Fruit fly (Drosophila melanogaster) whole organism, embryonic: ENCODE data around the gene CG17187.

Source experiments
- CG10209 ChIP-seq: fragments of 200-800 bp; sonication (Bioruptor generic); optimal IDR thresholded peaks from 3 replicates; lab custom pipeline; 2017; ENCODE audit warnings: missing biosample characterization, mild to moderate bottlenecking, missing genetic modification characterization, missing genetic modification reagents
- CG10321 ChIP-seq: fragments of 200-800 bp; sonication (Bioruptor generic); IDR thresholded peaks from 2 replicates; pipeline ENCODE4 v1.3.6; 2022; ENCODE audit warnings: missing biosample characterization, missing genetic modification characterization
- CG10462 ChIP-seq: fragments of 200-800 bp; sonication (Bioruptor generic); optimal IDR thresholded peaks from 2 replicates; lab custom pipeline; 2016; ENCODE audit warnings: missing biosample characterization, missing genetic modification characterization
- CG10959 ChIP-seq: fragments of 200-800 bp; sonication (Bioruptor generic); IDR thresholded peaks from 2 replicates; pipeline ENCODE4 v1.3.6; 2022; ENCODE audit warnings: missing biosample characterization, missing genetic modification characterization
- CG11695 ChIP-seq: fragments of 200-800 bp; sonication (Bioruptor generic); IDR thresholded peaks from 3 replicates; pipeline ENCODE4 v1.3.6; 2022; ENCODE audit warnings: missing biosample characterization, missing genetic modification characterization
- CG12299 ChIP-seq: fragments of 200-800 bp; sonication (Bioruptor generic); optimal IDR thresholded peaks from 2 replicates; lab custom pipeline; 2018; ENCODE audit warnings: missing biosample characterization, mild to moderate bottlenecking, missing genetic modification characterization
- CG12744 ChIP-seq: fragments of 200-800 bp; sonication (Bioruptor generic); optimal IDR thresholded peaks from 2 replicates; lab custom pipeline; 2016; ENCODE audit warnings: missing biosample characterization, missing genetic modification characterization
- CG12769 ChIP-seq: fragments of 200-800 bp; sonication (Bioruptor generic); optimal IDR thresholded peaks from 2 replicates; lab custom pipeline; 2019; ENCODE audit warnings: missing biosample characterization, mild to moderate bottlenecking, missing genetic modification characterization, moderate library complexity
- CG13123 ChIP-seq: fragments of 200-800 bp; sonication (Bioruptor generic); optimal IDR thresholded peaks from 2 replicates; lab custom pipeline; 2016; ENCODE audit warnings: missing biosample characterization, missing genetic modification characterization
- CG14050 ChIP-seq: fragments of 200-800 bp; sonication (Bioruptor generic); IDR thresholded peaks from 3 replicates; pipeline ENCODE4 v1.3.6; 2022; ENCODE audit warnings: missing biosample characterization, missing genetic modification characterization
- CG14441 ChIP-seq: fragments of 200-800 bp; sonication (Bioruptor generic); IDR thresholded peaks from 2 replicates; pipeline ENCODE4 v1.3.6; 2022; ENCODE audit warnings: missing biosample characterization, missing genetic modification characterization
- CG14860 ChIP-seq: fragments of 200-800 bp; sonication (Bioruptor generic); IDR thresholded peaks from 3 replicates; pipeline ENCODE4 v1.3.6; 2022; ENCODE audit warnings: missing biosample characterization, missing genetic modification characterization; ENCODE audit not compliant: partially characterized antibody
- CG17802 ChIP-seq: fragments of 200-800 bp; sonication (Bioruptor generic); optimal IDR thresholded peaks from 2 replicates; lab custom pipeline; 2018; ENCODE audit warnings: missing biosample characterization, mild to moderate bottlenecking, missing genetic modification characterization, moderate library complexity
- CG18599 ChIP-seq: fragments of 200-800 bp; sonication (Bioruptor generic); optimal IDR thresholded peaks from 3 replicates; lab custom pipeline; 2017; ENCODE audit warnings: missing biosample characterization, missing genetic modification characterization, mild to moderate bottlenecking, moderate library complexity, missing genetic modification reagents
- CG2678 ChIP-seq: fragments of 200-800 bp; sonication (Bioruptor generic); optimal IDR thresholded peaks from 3 replicates; lab custom pipeline; 2019; ENCODE audit warnings: missing biosample characterization, mild to moderate bottlenecking, missing genetic modification characterization, moderate library complexity
- CG2712 ChIP-seq: fragments of 200-800 bp; optimal IDR thresholded peaks from 3 replicates; lab custom pipeline; 2019; ENCODE audit warnings: missing biosample characterization, mild to moderate bottlenecking, missing genetic modification characterization, moderate library complexity
- CG3065 ChIP-seq: fragments of 200-800 bp; sonication (Bioruptor generic); optimal IDR thresholded peaks from 2 replicates; lab custom pipeline; 2016; ENCODE audit warnings: missing biosample characterization, missing genetic modification characterization
- CG3281 ChIP-seq: fragments of 200-800 bp; sonication (Bioruptor generic); optimal IDR thresholded peaks from 3 replicates; lab custom pipeline; 2017; ENCODE audit warnings: missing biosample characterization, mild to moderate bottlenecking, missing genetic modification characterization
- CG6683 ChIP-seq: fragments of 200-800 bp; sonication (Bioruptor generic); optimal IDR thresholded peaks from 2 replicates; lab custom pipeline; 2017; ENCODE audit warnings: missing biosample characterization, mild to moderate bottlenecking, missing genetic modification characterization, missing genetic modification reagents
- CG6813 ChIP-seq: fragments of 200-800 bp; sonication (Bioruptor generic); optimal IDR thresholded peaks from 2 replicates; lab custom pipeline; 2017; ENCODE audit warnings: missing biosample characterization, missing genetic modification characterization, mild to moderate bottlenecking, moderate library complexity, missing genetic modification reagents
- CG7928 ChIP-seq: fragments of 200-800 bp; sonication (Bioruptor generic); optimal IDR thresholded peaks from 2 replicates; lab custom pipeline; 2017; ENCODE audit warnings: missing biosample characterization, mild to moderate bottlenecking, missing genetic modification characterization
- CG7963 ChIP-seq: fragments of 200-800 bp; sonication (Bioruptor generic); IDR thresholded peaks from 3 replicates; pipeline ENCODE4 v1.3.6; 2022; ENCODE audit warnings: missing biosample characterization, missing genetic modification characterization; ENCODE audit not compliant: partially characterized antibody
- CG8359 ChIP-seq: fragments of 200-800 bp; sonication (Bioruptor generic); optimal IDR thresholded peaks from 2 replicates; lab custom pipeline; 2017; ENCODE audit warnings: missing biosample characterization, mild to moderate bottlenecking, missing genetic modification characterization, borderline replicate concordance
- CG9817 ChIP-seq: fragments of 200-800 bp; sonication (Bioruptor generic); optimal IDR thresholded peaks from 2 replicates; lab custom pipeline; 2018; ENCODE audit warnings: missing biosample characterization, mild to moderate bottlenecking, missing genetic modification characterization, moderate library complexity
- Dad ChIP-seq: fragments of 200-800 bp; sonication (Bioruptor generic); optimal IDR thresholded peaks from 3 replicates; lab custom pipeline; 2016; ENCODE audit warnings: missing biosample characterization, missing genetic modification characterization
- Dref ChIP-seq: fragments of 200-800 bp; sonication (Bioruptor generic); IDR thresholded peaks from 2 replicates; pipeline ENCODE4 v1.3.6; 2022; ENCODE audit warnings: missing biosample characterization, missing genetic modification characterization
- HLH3B ChIP-seq: fragments of 200-800 bp; sonication (Bioruptor generic); IDR thresholded peaks from 2 replicates; pipeline ENCODE4 v1.3.6; 2022; ENCODE audit warnings: missing biosample characterization, missing genetic modification characterization
- HmgZ ChIP-seq: fragments of 200-800 bp; sonication (Bioruptor generic); optimal IDR thresholded peaks from 2 replicates; lab custom pipeline; 2018; ENCODE audit warnings: missing biosample characterization, mild to moderate bottlenecking, missing genetic modification characterization
- Meics ChIP-seq: fragments of 200-800 bp; sonication (Bioruptor generic); optimal IDR thresholded peaks from 2 replicates; lab custom pipeline; 2017; ENCODE audit warnings: missing biosample characterization, mild to moderate bottlenecking, missing genetic modification characterization
- Sry-β ChIP-seq: fragments of 200-800 bp; sonication (Bioruptor generic); optimal IDR thresholded peaks from 2 replicates; lab custom pipeline; 2018; ENCODE audit warnings: missing biosample characterization, mild to moderate bottlenecking, missing genetic modification characterization, moderate library complexity
- TFAM ChIP-seq: fragments of 200-800 bp; sonication (Bioruptor generic); optimal IDR thresholded peaks from 2 replicates; lab custom pipeline; 2017; ENCODE audit warnings: missing biosample characterization, missing genetic modification characterization, inconsistent platforms
- ac ChIP-seq: fragments of 200-800 bp; sonication (Bioruptor generic); optimal IDR thresholded peaks from 3 replicates; lab custom pipeline; 2017; ENCODE audit warnings: missing biosample characterization, mild to moderate bottlenecking, missing genetic modification characterization
- ase ChIP-seq: fragments of 200-800 bp; sonication (Bioruptor generic); IDR thresholded peaks from 3 replicates; pipeline ENCODE4 v1.3.6; 2022; ENCODE audit warnings: missing biosample characterization, missing genetic modification characterization
- bigmax ChIP-seq: fragments of 200-800 bp; sonication (Bioruptor generic); optimal IDR thresholded peaks from 2 replicates; lab custom pipeline; 2018; ENCODE audit warnings: missing biosample characterization, mild to moderate bottlenecking, missing genetic modification characterization
- cad ChIP-seq: fragments of >200 bp; optimal IDR thresholded peaks from 2 replicates; lab custom pipeline; 2017; ENCODE audit warnings: missing biosample characterization, missing genetic modification characterization
- cg ChIP-seq: fragments of 200-800 bp; sonication (Bioruptor generic); optimal IDR thresholded peaks from 3 replicates; lab custom pipeline; 2019; ENCODE audit warnings: missing biosample characterization, mild to moderate bottlenecking, missing genetic modification characterization, moderate library complexity
- chif ChIP-seq, 2 experiments: fragments of 200-800 bp; sonication (Bioruptor generic); optimal IDR thresholded peaks; 3 replicates each; lab custom pipeline; 2016; ENCODE audit warnings: missing biosample characterization in 2 of 2, missing genetic modification characterization in 2 of 2
- crp ChIP-seq, 2 experiments: fragments of 200-800 bp; sonication (Bioruptor generic); optimal IDR thresholded peaks; 2 replicates in 1 of 2; 3 replicates in 1 of 2; lab custom pipeline; 2017; ENCODE audit warnings: missing biosample characterization in 2 of 2, missing genetic modification characterization in 2 of 2, mild to moderate bottlenecking in 1 of 2, moderate library complexity in 1 of 2
- eve ChIP-seq, 2 experiments: fragments of >200 bp; optimal IDR thresholded peaks; 2 replicates each; lab custom pipeline; 2017; ENCODE audit warnings: missing biosample characterization in 2 of 2, missing genetic modification characterization in 2 of 2
- fd64A ChIP-seq: fragments of 200-800 bp; sonication (Bioruptor generic); optimal IDR thresholded peaks from 3 replicates; lab custom pipeline; 2018; ENCODE audit warnings: missing biosample characterization, mild to moderate bottlenecking, missing genetic modification characterization
- grn ChIP-seq: fragments of 200-800 bp; sonication (Bioruptor generic); optimal IDR thresholded peaks from 3 replicates; lab custom pipeline; 2017; ENCODE audit warnings: missing biosample characterization, missing genetic modification characterization
- gt ChIP-seq: fragments of 200-800 bp; sonication (Bioruptor generic); IDR thresholded peaks from 2 replicates; pipeline ENCODE4 v1.3.6; 2022; ENCODE audit warnings: missing biosample characterization, missing genetic modification characterization
- inv ChIP-seq: fragments of 200-800 bp; sonication (Bioruptor generic); IDR thresholded peaks from 2 replicates; pipeline ENCODE4 v1.3.6; 2022; ENCODE audit warnings: missing biosample characterization, missing genetic modification characterization; ENCODE audit not compliant: partially characterized antibody
- onecut ChIP-seq: fragments of 200-800 bp; sonication (Bioruptor generic); IDR thresholded peaks from 2 replicates; pipeline ENCODE4 v1.3.6; 2022; ENCODE audit warnings: missing biosample characterization, missing genetic modification characterization
- sim ChIP-seq: fragments of 200-800 bp; sonication (Bioruptor generic); IDR thresholded peaks from 2 replicates; pipeline ENCODE4 v1.3.6; 2022; ENCODE audit warnings: missing biosample characterization, missing genetic modification characterization
- tap ChIP-seq: fragments of 200-800 bp; optimal IDR thresholded peaks from 3 replicates; lab custom pipeline; 2019; ENCODE audit warnings: missing biosample characterization, mild to moderate bottlenecking, missing genetic modification characterization, moderate library complexity
- tna ChIP-seq: fragments of 200-800 bp; sonication (Bioruptor generic); IDR thresholded peaks from 2 replicates; pipeline ENCODE4 v1.3.6; 2022; ENCODE audit warnings: missing biosample characterization, missing genetic modification characterization; ENCODE audit not compliant: partially characterized antibody
- vnd ChIP-seq: fragments of 200-800 bp; sonication (Bioruptor generic); IDR thresholded peaks from 3 replicates; pipeline ENCODE4 v1.3.6; 2022; ENCODE audit warnings: missing biosample characterization, missing genetic modification characterization; ENCODE audit not compliant: partially characterized antibody
- wek ChIP-seq: fragments of 200-800 bp; sonication (Bioruptor generic); optimal IDR thresholded peaks from 3 replicates; lab custom pipeline; 2018; ENCODE audit warnings: missing biosample characterization, mild to moderate bottlenecking, missing genetic modification characterization, moderate library complexity
- yki ChIP-seq: fragments of >200 bp; optimal IDR thresholded peaks from 3 replicates; lab custom pipeline; 2018

CG17187 gene

DNA sequence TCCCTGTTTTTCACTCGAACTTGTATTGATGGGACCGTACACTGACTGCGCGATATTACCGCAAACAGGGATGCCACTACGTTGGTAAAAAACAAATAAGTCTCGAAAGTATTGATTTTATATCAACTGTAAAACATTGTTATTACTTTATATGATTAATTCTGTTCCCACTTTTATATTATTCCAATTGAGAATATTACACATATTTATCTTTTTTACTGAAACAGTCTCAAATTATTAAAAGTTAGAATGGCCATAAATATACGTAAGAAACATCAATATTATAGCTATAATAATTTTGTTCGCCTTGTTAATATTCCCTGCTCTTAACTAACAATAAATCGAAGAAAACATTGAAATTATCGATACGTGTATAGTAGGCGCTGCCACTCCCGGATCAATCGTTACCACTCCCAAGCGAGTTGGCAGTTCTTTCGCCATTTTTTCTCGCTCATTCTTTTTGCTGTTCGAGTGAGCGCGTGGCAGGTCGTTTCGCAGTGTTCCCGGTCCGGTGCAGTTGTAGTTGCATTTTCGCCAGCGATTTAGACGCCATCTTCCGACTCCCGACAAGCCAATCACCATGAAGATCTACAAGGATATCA is 21.8 kb downstream of the CG17187 start, which contains the start of the genes SdhC and Tctp (continued):
- TF ChIP-seq CG12769 (tag; lab: Kevin White, UChicago) (peak; percentile 66), CG2678 (tag; lab: Kevin White, UChicago) (peak; percentile 52), fd64A (GFP tag; lab: Kevin White, UChicago) (no peak), Dad (GFP tag; lab: Kevin White, UChicago) (peak; percentile 9), CG2712 (tag; lab: Kevin White, UChicago) (peak; percentile 62), CG7963 (GFP tag; lab: Robert Waterston, UW) (no peak), CG10462 (GFP tag; lab: Kevin White, UChicago) (peak; percentile 39), cg (GFP tag; lab: Kevin White, UChicago) (no peak), tna (peak; percentile 40; the same call in 1 of the 2 replicates), wek (GFP tag; lab: Kevin White, UChicago) (no peak), CG10321 (GFP tag; lab: Robert Waterston, UW) (peak; percentile 8; the same call in 1 of the 2 replicates), CG3281 (peak; percentile 5), eve (GFP tag; optimal IDR thresholded peaks at IDR 0.05; lab: Kevin White, UChicago) (no peak), CG7928 (GFP tag; lab: Kevin White, UChicago) (no peak), CG14441 (GFP tag; lab: Robert Waterston, UW) (no peak), inv (GFP tag; lab: Robert Waterston, UW) (peak; percentile 25; the same call in 1 of the 2 replicates), TFAM (no peak), CG11695 (GFP tag; lab: Robert Waterston, UW) (no peak), gt (no peak), CG13123 (GFP tag; lab: Kevin White, UChicago) (peak; percentile 40), CG12299 (tag; lab: Kevin White, UChicago) (peak; percentile 46), tap (tag; lab: Kevin White, UChicago) (no peak), yki (lab: Kevin White, UChicago) (no peak), Dref (GFP tag; lab: Robert Waterston, UW) (peak; percentile 74), CG10959 (no peak), cad (GFP tag; lab: Kevin White, UChicago) (no peak), HLH3B (GFP tag; lab: Robert Waterston, UW) (no peak), Sry-β (GFP tag; lab: Kevin White, UChicago) (no peak), CG9817 (peak; percentile 40), chif (GFP tag; optimal IDR thresholded peaks at IDR 0.05; lab: Kevin White, UChicago) (peak; percentile 6 to 44), CG6683 (no peak), Meics (GFP tag; lab: Kevin White, UChicago) (peak; percentile 62), grn (GFP tag; lab: Kevin White, UChicago) (no peak), sim (GFP tag; lab: Robert Waterston, UW) (no peak), ac (no peak), bigmax (GFP tag; lab: Kevin White, UChicago) (peak; percentile 72), HmgZ (tag; lab: Kevin White, UChicago) (peak; percentile 40), CG3065 (GFP tag; lab: Kevin White, UChicago) (peak; percentile 18), CG6813 (GFP tag; lab: Kevin White, UChicago) (no peak), ase (GFP tag; lab: Robert Waterston, UW) (no peak), CG17802 (peak; percentile 6), CG8359 (GFP tag; lab: Kevin White, UChicago) (no peak), vnd (GFP tag; lab: Robert Waterston, UW) (no peak), CG12744 (GFP tag; lab: Kevin White, UChicago) (no peak), crp (GFP tag; optimal IDR thresholded peaks at IDR 0.05; lab: Kevin White, UChicago) (peak in 1 of 2 experiments; percentile 23), CG10209 (GFP tag; lab: Kevin White, UChicago) (peak; percentile 12), onecut (peak; percentile 70), CG14050 (no peak), CG18599 (peak; percentile 52), CG14860 (GFP tag; lab: Robert Waterston, UW) (no peak)
